Worm (Caenorhabditis elegans) whole organism, late embryonic: ENCODE results near the gene srgp-1.

Experiments used
- Y22D7AL.16 ChIP-seq: sonication (generic microtip); optimal IDR thresholded peaks from 2 replicates; lab custom pipeline; 2016; ENCODE audit warnings: missing genetic modification characterization, missing compliant biosample characterization
- ahr-1 ChIP-seq: sonication (generic microtip); optimal IDR thresholded peaks from 2 replicates; lab custom pipeline; 2016; ENCODE audit warnings: missing genetic modification characterization, missing compliant biosample characterization
- ama-1 ChIP-seq: fragments of 150-350 bp; optimal IDR thresholded peaks from 2 replicates; lab custom pipeline; 2014
- ceh-14 ChIP-seq: sonication (generic microtip); optimal IDR thresholded peaks from 2 replicates; lab custom pipeline; 2016; ENCODE audit warnings: missing genotype, missing genetic modification characterization, missing compliant biosample characterization
- ceh-18 ChIP-seq: sonication (generic microtip); optimal IDR thresholded peaks from 2 replicates; lab custom pipeline; 2016; ENCODE audit warnings: missing genetic modification characterization, missing compliant biosample characterization
- ceh-19 ChIP-seq: fragments of 200-800 bp; sonication (Bioruptor generic); optimal IDR thresholded peaks from 2 replicates; lab custom pipeline; 2018; ENCODE audit warnings: mild to moderate bottlenecking, missing genetic modification characterization, missing compliant biosample characterization
- ceh-22 ChIP-seq: sonication (generic microtip); optimal IDR thresholded peaks from 2 replicates; lab custom pipeline; 2017; ENCODE audit warnings: missing biosample characterization, missing genetic modification characterization
- ceh-24 ChIP-seq: sonication (generic microtip); optimal IDR thresholded peaks from 2 replicates; lab custom pipeline; 2016; ENCODE audit warnings: mild to moderate bottlenecking, missing genetic modification characterization, missing compliant biosample characterization
- ceh-45 ChIP-seq: fragments of 200-800 bp; sonication (Bioruptor generic); IDR thresholded peaks from 2 replicates; pipeline ENCODE4 v1.3.6; 2022; ENCODE audit warnings: missing genetic modification reagents, missing genetic modification characterization, missing compliant biosample characterization
- ceh-6 ChIP-seq: fragments of 200-800 bp; sonication (Bioruptor generic); optimal IDR thresholded peaks from 2 replicates; lab custom pipeline; 2018; ENCODE audit warnings: mild to moderate bottlenecking, missing genetic modification characterization, missing compliant biosample characterization
- che-1 ChIP-seq: sonication (generic microtip); optimal IDR thresholded peaks from 2 replicates; lab custom pipeline; 2016; ENCODE audit warnings: mild to moderate bottlenecking, missing genetic modification characterization, missing compliant biosample characterization
- elt-4 ChIP-seq: sonication (generic microtip); optimal IDR thresholded peaks from 2 replicates; lab custom pipeline; 2016; ENCODE audit warnings: missing genetic modification characterization, missing compliant biosample characterization
- ets-4 ChIP-seq: sonication (generic microtip); optimal IDR thresholded peaks from 2 replicates; lab custom pipeline; 2016; ENCODE audit warnings: missing genetic modification characterization, missing compliant biosample characterization
- fax-1 ChIP-seq: sonication (generic microtip); optimal IDR thresholded peaks from 2 replicates; lab custom pipeline; 2016; ENCODE audit warnings: missing genotype, missing genetic modification characterization, missing compliant biosample characterization
- fkh-6 ChIP-seq: sonication (generic microtip); optimal IDR thresholded peaks from 2 replicates; lab custom pipeline; 2016; ENCODE audit warnings: missing genetic modification characterization, missing compliant biosample characterization
- gmeb-2 ChIP-seq: sonication (generic microtip); optimal IDR thresholded peaks from 2 replicates; lab custom pipeline; 2016; ENCODE audit warnings: missing genetic modification characterization, inconsistent platforms, missing compliant biosample characterization
- hlh-15 ChIP-seq: sonication (generic microtip); optimal IDR thresholded peaks from 2 replicates; lab custom pipeline; 2016; ENCODE audit warnings: missing genetic modification characterization, missing compliant biosample characterization
- hlh-30 ChIP-seq: sonication (generic microtip); optimal IDR thresholded peaks from 2 replicates; lab custom pipeline; 2017; ENCODE audit warnings: antibody characterized with exemption, missing genetic modification characterization, missing compliant biosample characterization; ENCODE audit not compliant: insufficient read depth
- hlh-6 ChIP-seq: sonication (generic microtip); optimal IDR thresholded peaks from 2 replicates; lab custom pipeline; 2016; ENCODE audit warnings: missing genotype, missing genetic modification characterization, missing compliant biosample characterization
- hlh-8 ChIP-seq: sonication (generic microtip); optimal IDR thresholded peaks from 2 replicates; lab custom pipeline; 2016; ENCODE audit warnings: missing genotype, missing genetic modification characterization, missing compliant biosample characterization
- lin-11 ChIP-seq: fragments of 200-800 bp; sonication (Bioruptor generic); optimal IDR thresholded peaks from 2 replicates; lab custom pipeline; 2018; ENCODE audit warnings: mild to moderate bottlenecking, missing genetic modification characterization, missing compliant biosample characterization
- madf-2 ChIP-seq: sonication (generic microtip); optimal IDR thresholded peaks from 2 replicates; lab custom pipeline; 2017; ENCODE audit warnings: missing genetic modification characterization, missing compliant biosample characterization
- mec-3 ChIP-seq: sonication (generic microtip); optimal IDR thresholded peaks from 2 replicates; lab custom pipeline; 2016; ENCODE audit warnings: borderline replicate concordance, missing genetic modification characterization, missing compliant biosample characterization
- nfya-1 ChIP-seq: sonication (generic microtip); optimal IDR thresholded peaks from 2 replicates; lab custom pipeline; 2017; ENCODE audit warnings: missing genetic modification characterization, mild to moderate bottlenecking, missing compliant biosample characterization, antibody characterized with exemption, moderate library complexity
- nhr-232 ChIP-seq: sonication (generic microtip); optimal IDR thresholded peaks from 2 replicates; lab custom pipeline; 2016; ENCODE audit warnings: missing genetic modification characterization, missing compliant biosample characterization
- odd-2 ChIP-seq: sonication (generic microtip); optimal IDR thresholded peaks from 2 replicates; lab custom pipeline; 2017; ENCODE audit warnings: antibody characterized with exemption, mild to moderate bottlenecking, missing genetic modification characterization, missing compliant biosample characterization
- pag-3 ChIP-seq: sonication (generic microtip); optimal IDR thresholded peaks from 2 replicates; lab custom pipeline; 2016; ENCODE audit warnings: missing compliant biosample characterization, missing genetic modification characterization, borderline replicate concordance
- pax-1 ChIP-seq: fragments of 150-350 bp; optimal IDR thresholded peaks from 2 replicates; lab custom pipeline; 2014; ENCODE audit warnings: missing biosample characterization, missing genetic modification characterization
- pha-2 ChIP-seq: sonication (generic microtip); optimal IDR thresholded peaks from 2 replicates; lab custom pipeline; 2017; ENCODE audit warnings: mild to moderate bottlenecking, missing genetic modification characterization, missing compliant biosample characterization
- pqm-1 ChIP-seq: sonication (generic microtip); optimal IDR thresholded peaks from 2 replicates; lab custom pipeline; 2016; ENCODE audit warnings: missing genetic modification characterization, missing compliant biosample characterization
- pros-1 ChIP-seq: fragments of 150-350 bp; optimal IDR thresholded peaks from 2 replicates; lab custom pipeline; 2014; ENCODE audit warnings: missing biosample characterization, missing genetic modification reagents, missing genetic modification characterization
- ref-2 ChIP-seq: sonication (generic microtip); optimal IDR thresholded peaks from 2 replicates; lab custom pipeline; 2016; ENCODE audit warnings: missing genetic modification characterization, missing compliant biosample characterization
- rnt-1 ChIP-seq: sonication (generic microtip); optimal IDR thresholded peaks from 2 replicates; lab custom pipeline; 2016; ENCODE audit warnings: missing genetic modification characterization, missing compliant biosample characterization
- sdc-2 ChIP-seq: sonication (generic microtip); optimal IDR thresholded peaks from 2 replicates; lab custom pipeline; 2016; ENCODE audit warnings: missing genotype, missing genetic modification characterization, missing compliant biosample characterization
- sox-2 ChIP-seq: fragments of 200-800 bp; sonication (Bioruptor generic); IDR thresholded peaks from 2 replicates; pipeline ENCODE4 v1.3.6; 2022; ENCODE audit warnings: missing genetic modification reagents, missing genetic modification characterization, missing compliant biosample characterization
- syd-9 ChIP-seq: sonication (generic microtip); optimal IDR thresholded peaks from 2 replicates; lab custom pipeline; 2016; ENCODE audit warnings: mild to moderate bottlenecking, missing genetic modification characterization, moderate library complexity, missing compliant biosample characterization
- tbx-2 ChIP-seq: sonication (generic microtip); optimal IDR thresholded peaks from 2 replicates; lab custom pipeline; 2016; ENCODE audit warnings: missing genetic modification characterization, missing compliant biosample characterization
- tbx-7 ChIP-seq: sonication (generic microtip); optimal IDR thresholded peaks from 2 replicates; lab custom pipeline; 2016; ENCODE audit warnings: missing genotype, missing genetic modification characterization, missing compliant biosample characterization
- unc-86 ChIP-seq: sonication (generic microtip); optimal IDR thresholded peaks from 2 replicates; lab custom pipeline; 2016; ENCODE audit warnings: missing genetic modification characterization, missing compliant biosample characterization
- zip-5 ChIP-seq: sonication (generic microtip); optimal IDR thresholded peaks from 2 replicates; lab custom pipeline; 2016; ENCODE audit warnings: missing genetic modification characterization, missing compliant biosample characterization
- ztf-16 ChIP-seq: sonication (generic microtip); optimal IDR thresholded peaks from 2 replicates; lab custom pipeline; 2017; ENCODE audit warnings: missing genetic modification characterization, missing compliant biosample characterization

Gene srgp-1

ce11 chrIV:11583906-11584378 is 13.6 kb downstream of the srgp-1 start, which contains the start of gene F12F6.1 (continued):
- TF ChIP-seq ceh-14 (tag; lab: Kevin White, UChicago) (no peak), sox-2 (GFP tag; lab: Robert Waterston, UW) (no peak), lin-11 (tag; lab: Kevin White, UChicago) (no peak), pqm-1 (tag; lab: Kevin White, UChicago) (no peak), rnt-1 (tag; lab: Kevin White, UChicago) (no peak), ceh-22 (tag; lab: Kevin White, UChicago) (no peak), zip-5 (tag; lab: Kevin White, UChicago) (no peak), ama-1 (no peak), pax-1 (tag; lab: Kevin White, UChicago) (no peak), ceh-18 (no peak), sdc-2 (tag; lab: Kevin White, UChicago) (no peak), che-1 (tag; lab: Kevin White, UChicago) (no peak), Y22D7AL.16 (tag; lab: Kevin White, UChicago) (no peak), gmeb-2 (tag; lab: Kevin White, UChicago) (no peak), ceh-24 (no peak), tbx-2 (tag; lab: Kevin White, UChicago) (peak; percentile 65), ceh-6 (GFP tag; lab: Kevin White, UChicago) (peak; percentile 46), elt-4 (no peak), madf-2 (tag; lab: Kevin White, UChicago) (no peak), syd-9 (no peak), nhr-232 (tag; lab: Kevin White, UChicago) (peak; percentile 17), ref-2 (tag; lab: Kevin White, UChicago) (peak; percentile 15), hlh-6 (no peak), hlh-30 (tag; lab: Kevin White, UChicago) (no peak), fax-1 (tag; lab: Kevin White, UChicago) (no peak), hlh-15 (tag; lab: Kevin White, UChicago) (no peak), pros-1 (no peak), nfya-1 (tag; lab: Kevin White, UChicago) (peak; percentile 40), tbx-7 (tag; lab: Kevin White, UChicago) (no peak), pha-2 (tag; lab: Kevin White, UChicago) (no peak), hlh-8 (no peak), mec-3 (tag; lab: Kevin White, UChicago) (no peak)

- TF ChIP-seq ets-4 (no peak), ztf-16 (tag; lab: Kevin White, UChicago) (no peak), unc-86 (tag; lab: Kevin White, UChicago) (no peak)
- TF ChIP-seq, all 69 proteins: peak for 0
Observed at ce11 chrIV:11584853-11585252, 14.6 kb downstream of the srgp-1 start.

ce11 chrIV:11586484-11586883 is 16.2 kb downstream of the srgp-1 start:
- TF ChIP-seq ahr-1 (tag; lab: Kevin White, UChicago) (no peak), syd-9 (no peak), che-1 (tag; lab: Kevin White, UChicago) (no peak), odd-2 (no peak), hlh-30 (tag; lab: Kevin White, UChicago) (no peak), pag-3 (tag; lab: Kevin White, UChicago) (no peak), pha-2 (tag; lab: Kevin White, UChicago) (no peak), mec-3 (tag; lab: Kevin White, UChicago) (no peak), tbx-2 (tag; lab: Kevin White, UChicago) (no peak), elt-4 (no peak)

- TF ChIP-seq ceh-45 (GFP tag; lab: Robert Waterston, UW) = no peak
- TF ChIP-seq fkh-6 = no peak
- TF ChIP-seq ceh-19 (GFP tag; lab: Kevin White, UChicago) = no peak
- no peak for TF ChIP-seq pha-2 (tag; lab: Kevin White, UChicago)
Observed at ce11 chrIV:11592165-11592564, 21.9 kb downstream of the srgp-1 start, which contains the start of gene spe-36. spe-36 (minus strand) TSS chrIV:11592265.
